Worm (Caenorhabditis elegans): ENCODE measurements around the gene emb-5.

DNA sequence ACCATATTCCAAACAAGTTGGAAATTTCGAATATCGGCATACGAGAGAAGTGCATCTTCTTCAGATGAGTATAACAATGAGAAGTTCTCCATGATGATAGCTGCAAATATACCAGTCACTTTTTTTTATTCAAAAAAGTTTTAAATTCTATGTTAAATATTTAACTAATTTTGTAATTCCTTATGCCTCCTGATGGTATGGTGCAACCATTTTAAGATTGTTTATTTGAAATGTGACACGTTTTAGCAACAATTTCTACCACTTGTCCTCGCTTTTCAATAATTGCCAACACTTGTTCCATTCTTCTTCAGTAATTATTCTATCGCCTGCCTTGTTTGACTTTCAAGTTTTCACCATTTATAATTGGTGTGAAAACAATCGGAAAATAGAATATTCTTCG is 25.5 kb upstream of the emb-5 start, which contains the start of gene F17C8.6:
- no peak for TF ChIP-seq ztf-29 (GFP tag; IDR thresholded peaks at IDR 0.05)
- no peak for TF ChIP-seq ztf-23 (GFP tag; IDR thresholded peaks at IDR 0.05)
- no peak for TF ChIP-seq tab-1 (GFP tag; IDR thresholded peaks at IDR 0.05)
- no peak for TF ChIP-seq flt-1 (GFP tag; IDR thresholded peaks at IDR 0.05)
- TF ChIP-seq cog-1 (tag; optimal IDR thresholded peaks at IDR 0.05), result no peak
- TF ChIP-seq ref-1 (GFP tag; conservative IDR thresholded peaks at IDR 0.05), result no peak
- no peak for TF ChIP-seq T22C8.4 (GFP tag; IDR thresholded peaks at IDR 0.05)
- no peak for TF ChIP-seq klf-2 (GFP tag; conservative IDR thresholded peaks at IDR 0.05)
